Worm (Caenorhabditis elegans): Measurements from ENCODE around the gene ZC239.3.

Gene ZC239.3

DNA sequence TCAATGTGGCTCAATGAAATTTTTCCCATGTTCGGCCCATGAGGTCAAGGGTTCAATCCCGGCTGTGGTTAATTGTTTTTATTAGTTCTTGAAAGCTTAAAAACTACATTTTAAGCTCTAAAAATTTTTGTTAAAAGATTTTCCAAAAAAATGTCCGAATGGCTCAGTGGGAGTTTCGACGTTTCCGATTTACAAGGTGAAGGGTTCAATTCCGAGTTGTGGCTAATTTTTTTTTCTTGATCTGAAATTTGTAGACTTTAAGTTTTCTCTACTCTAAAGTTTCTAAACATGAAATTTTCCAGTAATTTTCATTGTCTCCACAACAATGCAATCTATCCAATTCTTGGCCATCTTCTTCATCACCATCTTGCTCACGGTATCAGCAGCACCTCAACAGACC, 46.6 kb downstream of the ZC239.3 start, which contains the start of gene F02E11.2:
TSS of gene F02E11.2 (plus strand) at position 301 of the 400 bp plus-strand sequence.
- TF ChIP-seq madf-2 (tag; optimal IDR thresholded peaks at IDR 0.05) (no peak), ref-2 (tag; optimal IDR thresholded peaks at IDR 0.05) (no peak), pros-1 (tag; optimal IDR thresholded peaks at IDR 0.05) (no peak), dve-1 (tag; optimal IDR thresholded peaks at IDR 0.05) (no peak)

DNA sequence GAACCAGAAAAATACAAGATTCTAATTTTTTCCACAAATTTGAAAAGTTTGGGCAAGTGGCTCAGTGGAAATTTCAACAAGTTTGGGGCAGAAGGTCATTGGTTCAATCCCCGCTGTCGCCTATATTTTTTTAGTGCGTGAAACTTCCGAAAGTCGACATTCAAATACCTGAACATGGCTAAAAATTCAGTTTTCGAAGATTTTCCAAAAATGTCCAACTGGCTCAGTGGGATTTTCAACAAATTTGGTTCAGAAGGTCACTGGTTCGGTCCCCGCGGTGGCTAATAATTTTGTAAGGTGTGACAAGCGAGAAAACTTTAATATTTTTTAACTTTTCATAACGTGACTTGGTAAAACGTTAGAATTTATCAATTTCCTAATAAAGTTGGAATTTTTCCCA, 48.8 kb downstream of the ZC239.3 start:
- TF ChIP-seq hlh-6 (tag; optimal IDR thresholded peaks at IDR 0.05) (no peak), elt-4 (tag; optimal IDR thresholded peaks at IDR 0.05) (no peak), unc-3 (GFP tag; conservative IDR thresholded peaks at IDR 0.05) (no peak), unc-3 (tag; optimal IDR thresholded peaks at IDR 0.05) (no peak), pha-4 (tag; optimal IDR thresholded peaks at IDR 0.05) (no peak), sox-4 (tag; optimal IDR thresholded peaks at IDR 0.05) (no peak), ets-4 (tag; optimal IDR thresholded peaks at IDR 0.05) (no peak), ttx-3 (tag; optimal IDR thresholded peaks at IDR 0.05) (no peak), zip-5 (tag; optimal IDR thresholded peaks at IDR 0.05) (no peak), pax-1 (tag; optimal IDR thresholded peaks at IDR 0.05) (no peak)
